Fruit fly (Drosophila melanogaster) whole organism, wandering third instar larva: ENCODE measurements around the gene Tdrd3.

Experiments
- Abd-B ChIP-seq: fragments of >200 bp; optimal IDR thresholded peaks from 2 replicates; lab custom pipeline; 2017; ENCODE audit warnings: missing biosample characterization, missing genetic modification characterization
- Mio ChIP-seq: sonication (Bioruptor generic); optimal IDR thresholded peaks from 2 replicates; lab custom pipeline; 2016; ENCODE audit warnings: missing biosample characterization, missing genetic modification characterization
- Vsx2 ChIP-seq: fragments of 200-300, 225-300 bp; sonication (Bioruptor generic); optimal IDR thresholded peaks from 2 replicates; lab custom pipeline; 2018; ENCODE audit warnings: missing biosample characterization, missing genetic modification characterization; ENCODE audit not compliant: partially characterized antibody
- foxo ChIP-seq, 2 experiments: fragments of 200-800 bp; sonication (Bioruptor generic); optimal IDR thresholded peaks; 2 replicates in 1 of 2; 3 replicates in 1 of 2; lab custom pipeline; 2016 to 2017; ENCODE audit warnings: missing biosample characterization in 2 of 2, missing genetic modification characterization in 2 of 2
- fru ChIP-seq: fragments of 200-800 bp; sonication (Bioruptor generic); optimal IDR thresholded peaks from 3 replicates; lab custom pipeline; 2016; ENCODE audit warnings: missing biosample characterization, mild to moderate bottlenecking, missing genetic modification characterization
- pan ChIP-seq: fragments of >200 bp; optimal IDR thresholded peaks from 2 replicates; lab custom pipeline; 2017
- psq ChIP-seq: fragments of 200-800 bp; sonication (Bioruptor generic); optimal IDR thresholded peaks from 3 replicates; lab custom pipeline; 2017; ENCODE audit warnings: missing biosample characterization, mild to moderate bottlenecking, missing genetic modification characterization, moderate library complexity
- tai ChIP-seq: sonication (Bioruptor generic); optimal IDR thresholded peaks from 2 replicates; lab custom pipeline; 2016; ENCODE audit warnings: missing biosample characterization, missing genetic modification characterization

DNA sequence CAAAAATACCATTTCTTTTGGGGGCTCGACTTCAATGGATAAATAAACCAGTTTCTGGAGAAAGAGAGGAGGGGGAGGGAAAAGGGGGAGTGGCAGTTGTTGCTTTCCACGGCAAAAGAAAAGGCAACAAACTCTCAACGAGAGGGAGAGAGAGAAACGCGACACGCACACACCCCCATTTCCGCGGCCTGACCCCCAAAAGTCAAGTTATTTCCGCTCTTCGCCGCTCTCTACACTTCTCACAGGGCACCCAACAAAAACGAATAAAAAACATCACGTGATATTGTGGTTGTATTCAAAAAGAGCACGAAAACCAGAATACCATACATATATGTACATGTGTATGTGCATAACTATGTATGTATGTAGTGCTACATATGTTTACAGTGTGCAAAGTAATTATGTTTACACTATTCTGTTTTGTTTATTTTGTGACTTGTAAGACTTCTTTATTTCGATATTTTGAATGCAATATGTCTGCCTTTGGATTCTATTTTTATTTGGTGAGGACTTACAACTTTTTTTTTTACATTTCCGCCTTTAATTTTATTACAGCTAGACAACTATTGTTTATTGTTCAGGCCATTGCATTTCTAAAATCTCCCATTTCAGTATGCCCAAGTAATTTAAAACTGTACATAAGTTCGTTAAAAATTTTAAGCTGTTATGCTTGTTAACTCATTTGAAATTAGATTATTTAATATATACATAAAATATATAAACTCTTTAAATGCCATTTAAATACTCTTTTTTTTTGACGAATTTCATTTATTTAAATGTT, 5.3 kb upstream of the Tdrd3 start:
- TF ChIP-seq pan (lab: Kevin White, UChicago), result no peak
- TF ChIP-seq fru (GFP tag; lab: Kevin White, UChicago), result peak; percentile 7
- TF ChIP-seq Mio (GFP tag; lab: Kevin White, UChicago), result no peak
- TF ChIP-seq psq (GFP tag; lab: Kevin White, UChicago), result peak; percentile 63
- no peak for TF ChIP-seq tai (GFP tag; lab: Kevin White, UChicago)
- no peak for TF ChIP-seq Abd-B (GFP tag; lab: Kevin White, UChicago)
- peak in 1 of 2 experiments; percentile 36 for TF ChIP-seq foxo (GFP tag; optimal IDR thresholded peaks at IDR 0.05; lab: Kevin White, UChicago)
- TF ChIP-seq Vsx2, result no peak
